Worm (Caenorhabditis elegans) whole organism, L2 larva: ENCODE data around the gene T24D5.3.

Experiments used
- C34F6.9 ChIP-seq: fragments of 150-350 bp; optimal IDR thresholded peaks from 2 replicates; lab custom pipeline; 2014; ENCODE audit warnings: missing biosample characterization, missing genetic modification characterization
- F13H6.1 ChIP-seq: sonication (generic microtip); optimal IDR thresholded peaks from 2 replicates; lab custom pipeline; 2016; ENCODE audit warnings: missing genetic modification characterization, missing compliant biosample characterization
- R02D3.7 ChIP-seq: fragments of 150-350 bp; optimal IDR thresholded peaks from 2 replicates; lab custom pipeline; 2014; ENCODE audit warnings: missing biosample characterization, missing genetic modification characterization
- Y55F3AM.14 ChIP-seq: fragments of 200-800 bp; sonication (Bioruptor generic); optimal IDR thresholded peaks from 2 replicates; lab custom pipeline; 2018; ENCODE audit warnings: mild to moderate bottlenecking, missing genetic modification characterization, missing compliant biosample characterization
- ZK546.5 ChIP-seq: sonication (generic microtip); optimal IDR thresholded peaks from 2 replicates; lab custom pipeline; 2017; ENCODE audit warnings: missing biosample characterization, missing genetic modification characterization
- alr-1 ChIP-seq: fragments of 150-350 bp; optimal IDR thresholded peaks from 2 replicates; lab custom pipeline; 2014; ENCODE audit warnings: missing biosample characterization, missing genetic modification characterization
- ceh-82 ChIP-seq: fragments of 150-350 bp; optimal IDR thresholded peaks from 2 replicates; lab custom pipeline; 2014; ENCODE audit warnings: missing biosample characterization, missing genetic modification characterization
- crh-2 ChIP-seq: sonication (generic microtip); optimal IDR thresholded peaks from 2 replicates; lab custom pipeline; 2017; ENCODE audit warnings: missing biosample characterization, missing genetic modification characterization
- dmd-4 ChIP-seq: sonication (generic microtip); optimal IDR thresholded peaks from 2 replicates; lab custom pipeline; 2017; ENCODE audit warnings: missing biosample characterization, missing genetic modification characterization
- egl-27 ChIP-seq: sonication (generic microtip); optimal IDR thresholded peaks from 3 replicates; lab custom pipeline; 2017; ENCODE audit warnings: missing biosample characterization, missing genetic modification reagents, missing genetic modification characterization
- elt-1 ChIP-seq: fragments of 150-350 bp; optimal IDR thresholded peaks from 2 replicates; lab custom pipeline; 2014; ENCODE audit warnings: missing biosample characterization, missing genetic modification characterization
- elt-3 ChIP-seq: sonication (generic microtip); optimal IDR thresholded peaks from 2 replicates; lab custom pipeline; 2017; ENCODE audit warnings: missing biosample characterization, missing genetic modification characterization
- fos-1 ChIP-seq: fragments of 150-350 bp; optimal IDR thresholded peaks from 2 replicates; lab custom pipeline; 2014; ENCODE audit warnings: missing biosample characterization, missing genetic modification characterization
- gmeb-1 ChIP-seq: fragments of 150-350 bp; optimal IDR thresholded peaks from 2 replicates; lab custom pipeline; 2014; ENCODE audit warnings: missing biosample characterization, missing genetic modification characterization
- lin-11 ChIP-seq: fragments of 150-350 bp; sonication (generic microtip); optimal IDR thresholded peaks from 2 replicates; lab custom pipeline; 2014; ENCODE audit warnings: missing biosample characterization, missing genetic modification characterization, inconsistent platforms, mixed read lengths
- lin-13 ChIP-seq: fragments of 150-350 bp; optimal IDR thresholded peaks from 2 replicates; lab custom pipeline; 2014; ENCODE audit warnings: missing biosample characterization, missing genetic modification reagents, missing genetic modification characterization
- lin-39 ChIP-seq: fragments of 150-350 bp; optimal IDR thresholded peaks from 2 replicates; lab custom pipeline; 2014; ENCODE audit warnings: missing biosample characterization, missing genetic modification reagents, missing genetic modification characterization
- lsy-2 ChIP-seq, 2 experiments: fragments of 150-350 bp in 1 of 2; sonication (generic microtip) in 1 of 2; optimal IDR thresholded peaks; 2 replicates each; lab custom pipeline; 2014 to 2017; ENCODE audit warnings: missing biosample characterization in 2 of 2, missing genetic modification characterization in 2 of 2
- mab-5 ChIP-seq: fragments of 150-350 bp; optimal IDR thresholded peaks from 2 replicates; lab custom pipeline; 2014; ENCODE audit warnings: missing biosample characterization, missing genetic modification characterization
- mbf-1 ChIP-seq: sonication (generic microtip); optimal IDR thresholded peaks from 2 replicates; lab custom pipeline; 2017; ENCODE audit warnings: missing biosample characterization, missing genetic modification characterization
- mdl-1 ChIP-seq, 2 experiments: fragments of 150-350 bp in 1 of 2; sonication (generic microtip) in 1 of 2; optimal IDR thresholded peaks; 2 replicates each; lab custom pipeline; 2017; ENCODE audit warnings: missing biosample characterization in 2 of 2, missing genetic modification characterization in 2 of 2
- nhr-11 ChIP-seq: fragments of 150-350 bp; optimal IDR thresholded peaks from 2 replicates; lab custom pipeline; 2014; ENCODE audit warnings: missing biosample characterization, missing genetic modification characterization
- nhr-12 ChIP-seq: fragments of 150-350 bp; optimal IDR thresholded peaks from 2 replicates; lab custom pipeline; 2014; ENCODE audit warnings: missing biosample characterization, missing genetic modification characterization
- nhr-129 ChIP-seq: fragments of 150-350 bp; optimal IDR thresholded peaks from 2 replicates; lab custom pipeline; 2014; ENCODE audit warnings: missing biosample characterization, missing genetic modification characterization
- nhr-21 ChIP-seq: fragments of 150-350 bp; optimal IDR thresholded peaks from 2 replicates; lab custom pipeline; 2014; ENCODE audit warnings: missing biosample characterization, missing genetic modification characterization
- nhr-237 ChIP-seq: fragments of 150-350 bp; optimal IDR thresholded peaks from 2 replicates; lab custom pipeline; 2014; ENCODE audit warnings: missing biosample characterization, missing genetic modification characterization
- nhr-6 ChIP-seq: fragments of 150-350 bp; optimal IDR thresholded peaks from 2 replicates; lab custom pipeline; 2014; ENCODE audit warnings: missing biosample characterization, missing genetic modification characterization
- nhr-77 ChIP-seq: fragments of 150-350 bp; optimal IDR thresholded peaks from 2 replicates; lab custom pipeline; 2014; ENCODE audit warnings: missing biosample characterization, missing genetic modification characterization
- sem-4 ChIP-seq: fragments of 150-350 bp; optimal IDR thresholded peaks from 2 replicates; lab custom pipeline; 2014; ENCODE audit warnings: missing biosample characterization, missing genetic modification reagents, missing genetic modification characterization
- skn-1 ChIP-seq: sonication (generic microtip); optimal IDR thresholded peaks from 2 replicates; lab custom pipeline; 2017; ENCODE audit warnings: missing biosample characterization, missing genetic modification characterization
- sma-9 ChIP-seq, 2 experiments: fragments of 150-350 bp in 1 of 2; sonication (generic microtip) in 1 of 2; optimal IDR thresholded peaks; 2 replicates each; lab custom pipeline; 2014 to 2016; ENCODE audit warnings: missing genetic modification characterization in 2 of 2, mild to moderate bottlenecking in 1 of 2, missing biosample characterization in 1 of 2, missing compliant biosample characterization in 1 of 2, missing genetic modification reagents in 1 of 2, moderate library complexity in 1 of 2
- snpc-4 ChIP-seq: fragments of 150-350 bp; optimal IDR thresholded peaks from 2 replicates; lab custom pipeline; 2014; ENCODE audit warnings: missing biosample characterization, missing genetic modification characterization
- unc-55 ChIP-seq: fragments of 150-350 bp; sonication (generic microtip); optimal IDR thresholded peaks from 3 replicates; lab custom pipeline; 2014; ENCODE audit warnings: missing biosample characterization, missing genetic modification reagents, missing genetic modification characterization
- unc-62 ChIP-seq: fragments of 150-350 bp; optimal IDR thresholded peaks from 2 replicates; lab custom pipeline; 2014; ENCODE audit warnings: missing biosample characterization, missing genetic modification reagents, missing genetic modification characterization
- zag-1 ChIP-seq: fragments of 150-350 bp; optimal IDR thresholded peaks from 2 replicates; lab custom pipeline; 2014; ENCODE audit warnings: missing biosample characterization, missing genetic modification characterization
- ztf-4 ChIP-seq: fragments of 150-350 bp; optimal IDR thresholded peaks from 2 replicates; lab custom pipeline; 2014; ENCODE audit warnings: missing biosample characterization, missing genetic modification characterization

T24D5.3 gene

ce11 chrX:12549056-12549455 lies 30.8 kb upstream of the T24D5.3 start:
- TF ChIP-seq ceh-82 (tag; lab: Kevin White, UChicago): no peak
- TF ChIP-seq lin-13: no peak
- no peak for TF ChIP-seq F13H6.1
- TF ChIP-seq lin-39 (tag; lab: Kevin White, UChicago): no peak
- TF ChIP-seq mab-5: no peak
- TF ChIP-seq sma-9 (GFP tag; optimal IDR thresholded peaks at IDR 0.05; lab: Kevin White, UChicago): no peak
- no peak for TF ChIP-seq sma-9 (tag; optimal IDR thresholded peaks at IDR 0.05; lab: Kevin White, UChicago)

- no peak for TF ChIP-seq alr-1 (tag; lab: Kevin White, UChicago)
- no peak for TF ChIP-seq lsy-2 (tag; optimal IDR thresholded peaks at IDR 0.05; lab: Kevin White, UChicago)
- no peak for TF ChIP-seq sem-4
- TF ChIP-seq nhr-129 (tag; lab: Kevin White, UChicago): no peak
- TF ChIP-seq nhr-237 (tag; lab: Kevin White, UChicago): no peak
- TF ChIP-seq lin-39 (tag; lab: Kevin White, UChicago): no peak
- TF ChIP-seq elt-3: no peak
- TF ChIP-seq nhr-77 (tag; lab: Kevin White, UChicago): no peak
- no peak for TF ChIP-seq unc-55 (GFP tag; lab: Kevin White, UChicago)
- TF ChIP-seq gmeb-1: no peak
- no peak for TF ChIP-seq egl-27 (tag; lab: Kevin White, UChicago)
- no peak for TF ChIP-seq mbf-1 (tag; lab: Kevin White, UChicago)
- TF ChIP-seq ztf-4 (tag; lab: Kevin White, UChicago): no peak
- TF ChIP-seq ZK546.5 (tag; lab: Kevin White, UChicago): no peak
- TF ChIP-seq nhr-11 (tag; lab: Kevin White, UChicago): no peak
- no peak for TF ChIP-seq skn-1 (tag; lab: Kevin White, UChicago)
- TF ChIP-seq F13H6.1: no peak
- TF ChIP-seq dmd-4 (tag; lab: Kevin White, UChicago): no peak
- no peak for TF ChIP-seq R02D3.7 (tag; lab: Kevin White, UChicago)
- TF ChIP-seq mdl-1 (tag; optimal IDR thresholded peaks at IDR 0.05; lab: Kevin White, UChicago): no peak
These were observed 28.2 kb upstream of the T24D5.3 start, which contains the start of gene npr-4 for ce11 chrX:12551633-12552032. Gene npr-4 (minus strand): TSS chrX:12551684.

ce11 chrX:12563589-12563988 lies 16.3 kb upstream of the T24D5.3 start:
- TF ChIP-seq gmeb-1: peak; percentile 68
- TF ChIP-seq nhr-21 (tag; lab: Kevin White, UChicago): peak; percentile 62
- peak; percentile 54 for TF ChIP-seq C34F6.9 (tag; lab: Kevin White, UChicago)
- peak; percentile 28 for TF ChIP-seq Y55F3AM.14
- peak; percentile 44 for TF ChIP-seq lin-11
- TF ChIP-seq sma-9 (GFP tag; optimal IDR thresholded peaks at IDR 0.05; lab: Kevin White, UChicago): peak; percentile 86
- no peak for TF ChIP-seq sma-9 (tag; optimal IDR thresholded peaks at IDR 0.05; lab: Kevin White, UChicago)
- peak in 1 of 2 experiments; percentile 24 for TF ChIP-seq mdl-1 (tag; optimal IDR thresholded peaks at IDR 0.05; lab: Kevin White, UChicago)
- TF ChIP-seq fos-1 (tag; lab: Kevin White, UChicago): peak; percentile 54
- TF ChIP-seq snpc-4 (tag; lab: Kevin White, UChicago): no peak
- peak; percentile 33 for TF ChIP-seq sem-4
- peak; percentile 88 for TF ChIP-seq nhr-129 (tag; lab: Kevin White, UChicago)
- no peak for TF ChIP-seq R02D3.7 (tag; lab: Kevin White, UChicago)
- no peak for TF ChIP-seq dmd-4 (tag; lab: Kevin White, UChicago)
- no peak for TF ChIP-seq elt-1 (tag; lab: Kevin White, UChicago)
- TF ChIP-seq nhr-12 (tag; lab: Kevin White, UChicago): peak; percentile 16
- TF ChIP-seq unc-62 (GFP tag; lab: Kevin White, UChicago): no peak
- peak; percentile 74 for TF ChIP-seq F13H6.1
- peak; percentile 29 for TF ChIP-seq mab-5
- peak; percentile 75 for TF ChIP-seq unc-55 (GFP tag; lab: Kevin White, UChicago)
- peak; percentile 66 for TF ChIP-seq egl-27 (tag; lab: Kevin White, UChicago)
- TF ChIP-seq lsy-2 (tag; optimal IDR thresholded peaks at IDR 0.05; lab: Kevin White, UChicago): peak in 1 of 2 experiments; percentile 52
- peak; percentile 72 for TF ChIP-seq crh-2
- peak; percentile 18 for TF ChIP-seq zag-1
- peak; percentile 51 for TF ChIP-seq lin-13
- TF ChIP-seq nhr-6 (tag; lab: Kevin White, UChicago): peak; percentile 26
- TF ChIP-seq, all 48 proteins: peak for 20

ce11 chrX:12574473-12574872 lies 5.4 kb upstream of the T24D5.3 start, which contains the start of gene T24D5.1:
Gene T24D5.1 (plus strand): TSS chrX:12574773.
- no peak for TF ChIP-seq elt-3
- TF ChIP-seq nhr-11 (tag; lab: Kevin White, UChicago): no peak
